Worm (Caenorhabditis elegans): ENCODE measurements around the gene sap-140.

- no peak for TF ChIP-seq syd-9 (tag; optimal IDR thresholded peaks at IDR 0.05)
- TF ChIP-seq ama-1 (optimal IDR thresholded peaks at IDR 0.05) = no peak
- TF ChIP-seq ztf-16 (tag; optimal IDR thresholded peaks at IDR 0.05) = no peak
- TF ChIP-seq eyg-1 (tag; optimal IDR thresholded peaks at IDR 0.05) = no peak
Measured at ce11 chrIII:7463438-7464008, 36.0 kb upstream of the sap-140 start, which contains the start of gene H14A12.3.
